Fruit fly (Drosophila melanogaster) whole organism, embryonic: ENCODE measurements around the gene CG6901.
A peak's percentile ranks its signal among the peaks of the same experiment; 100 is the strongest.

ENCODE experiments used
- CG10209 ChIP-seq: fragments of 200-800 bp; sonication (Bioruptor generic); optimal IDR thresholded peaks from 3 replicates; lab custom pipeline; 2017; ENCODE audit warnings: missing biosample characterization, mild to moderate bottlenecking, missing genetic modification characterization, missing genetic modification reagents
- CG12155 ChIP-seq: fragments of 200-800 bp; sonication (Bioruptor generic); optimal IDR thresholded peaks from 3 replicates; lab custom pipeline; 2016; ENCODE audit warnings: missing biosample characterization, missing genetic modification characterization
- CG1233 ChIP-seq: fragments of 200-800 bp; sonication (Bioruptor generic); optimal IDR thresholded peaks from 4 replicates; lab custom pipeline; 2018; ENCODE audit warnings: missing biosample characterization, mild to moderate bottlenecking, missing genetic modification characterization
- CG16779 ChIP-seq: fragments of 200-800 bp; sonication (Bioruptor generic); IDR thresholded peaks from 2 replicates; pipeline ENCODE4 v1.3.6; 2022; ENCODE audit warnings: missing biosample characterization, missing genetic modification characterization
- CG17829 ChIP-seq: fragments of 200-800 bp; optimal IDR thresholded peaks from 2 replicates; lab custom pipeline; 2019; ENCODE audit warnings: missing biosample characterization, mild to moderate bottlenecking, missing genetic modification characterization, moderate library complexity
- CG17912 ChIP-seq: fragments of 200-800 bp; sonication (Bioruptor generic); optimal IDR thresholded peaks from 2 replicates; lab custom pipeline; 2018; ENCODE audit warnings: missing biosample characterization, mild to moderate bottlenecking, missing genetic modification characterization
- CG2199 ChIP-seq: fragments of 200-800 bp; sonication (Bioruptor generic); IDR thresholded peaks from 3 replicates; pipeline ENCODE4 v1.3.6; 2022; ENCODE audit warnings: missing biosample characterization, missing genetic modification characterization
- CG2875 ChIP-seq: fragments of 200-800 bp; sonication (Bioruptor generic); optimal IDR thresholded peaks from 2 replicates; lab custom pipeline; 2017; ENCODE audit warnings: missing biosample characterization, mild to moderate bottlenecking, missing genetic modification characterization, missing genetic modification reagents
- CG32772 ChIP-seq: fragments of 200-800 bp; sonication (Bioruptor generic); IDR thresholded peaks from 2 replicates; pipeline ENCODE4 v1.3.6; 2022; ENCODE audit warnings: missing biosample characterization, missing genetic modification characterization
- CG34376 ChIP-seq: fragments of 200-800 bp; sonication (Bioruptor generic); optimal IDR thresholded peaks from 2 replicates; lab custom pipeline; 2018; ENCODE audit warnings: missing biosample characterization, mild to moderate bottlenecking, missing genetic modification characterization
- CG34422 ChIP-seq: fragments of 200-800 bp; sonication (Bioruptor generic); IDR thresholded peaks from 3 replicates; pipeline ENCODE4 v1.3.6; 2022; ENCODE audit warnings: missing biosample characterization, missing genetic modification characterization
- CG3726 ChIP-seq: fragments of 200-800 bp; sonication (Bioruptor generic); IDR thresholded peaks from 3 replicates; pipeline ENCODE4, ENCODE4 v1.3.6; 2022; ENCODE audit warnings: missing biosample characterization, missing genetic modification characterization
- CG4282 ChIP-seq: fragments of 200-800 bp; sonication (Bioruptor generic); optimal IDR thresholded peaks from 2 replicates; lab custom pipeline; 2016; ENCODE audit warnings: missing biosample characterization, missing genetic modification characterization
- CG4820 ChIP-seq: fragments of 200-800 bp; sonication (Bioruptor generic); optimal IDR thresholded peaks from 3 replicates; lab custom pipeline; 2016; ENCODE audit warnings: missing biosample characterization, missing genetic modification characterization
- CG4854 ChIP-seq: fragments of 200-800 bp; sonication (Bioruptor generic); optimal IDR thresholded peaks from 2 replicates; lab custom pipeline; 2016; ENCODE audit warnings: missing biosample characterization, missing genetic modification characterization, inconsistent platforms
- CG5245 ChIP-seq: fragments of 200-800 bp; sonication (Bioruptor generic); optimal IDR thresholded peaks from 3 replicates; lab custom pipeline; 2016; ENCODE audit warnings: missing biosample characterization, missing genetic modification characterization
- CG6654 ChIP-seq: fragments of 200-800 bp; sonication (Bioruptor generic); optimal IDR thresholded peaks from 2 replicates; lab custom pipeline; 2017; ENCODE audit warnings: missing biosample characterization, mild to moderate bottlenecking, missing genetic modification characterization
- CG6683 ChIP-seq: fragments of 200-800 bp; sonication (Bioruptor generic); optimal IDR thresholded peaks from 2 replicates; lab custom pipeline; 2017; ENCODE audit warnings: missing biosample characterization, mild to moderate bottlenecking, missing genetic modification characterization, missing genetic modification reagents
- CG7786 ChIP-seq: fragments of 200-800 bp; sonication (Bioruptor generic); optimal IDR thresholded peaks from 2 replicates; lab custom pipeline; 2016; ENCODE audit warnings: missing biosample characterization, missing genetic modification characterization
- CG8944 ChIP-seq: fragments of 200-800 bp; sonication (Bioruptor generic); optimal IDR thresholded peaks from 3 replicates; lab custom pipeline; 2016; ENCODE audit warnings: missing biosample characterization, missing genetic modification characterization
- GATAe ChIP-seq: fragments of 200-800 bp; sonication (Bioruptor generic); conservative IDR thresholded peaks from 2 replicates; pipeline ENCODE4 v1.3.6; 2022; ENCODE audit warnings: missing biosample characterization, missing genetic modification characterization
- HmgZ ChIP-seq: fragments of 200-800 bp; sonication (Bioruptor generic); optimal IDR thresholded peaks from 2 replicates; lab custom pipeline; 2018; ENCODE audit warnings: missing biosample characterization, mild to moderate bottlenecking, missing genetic modification characterization
- MTF-1 ChIP-seq: fragments of 200-800 bp; sonication (Bioruptor generic); optimal IDR thresholded peaks from 2 replicates; lab custom pipeline; 2018; ENCODE audit warnings: missing biosample characterization, mild to moderate bottlenecking, missing genetic modification characterization, borderline replicate concordance
- NC2α ChIP-seq: fragments of 200-800 bp; sonication (Bioruptor generic); optimal IDR thresholded peaks from 2 replicates; lab custom pipeline; 2016; ENCODE audit warnings: missing biosample characterization, missing genetic modification characterization
- Oaz ChIP-seq: fragments of 200-800 bp; sonication (Bioruptor generic); IDR thresholded peaks from 2 replicates; pipeline ENCODE4 v1.3.6; 2022; ENCODE audit warnings: missing biosample characterization, missing genetic modification characterization
- Ptx1 ChIP-seq: fragments of 200-800 bp; sonication (Bioruptor generic); IDR thresholded peaks from 2 replicates; pipeline ENCODE4 v1.3.6; 2022; ENCODE audit warnings: missing biosample characterization, missing genetic modification characterization
- Trl ChIP-seq, 3 experiments: fragments of >200 bp in 2 of 3; fragments of 200-800 bp in 1 of 3; sonication (Bioruptor generic) in 1 of 3; optimal IDR thresholded peaks; 2 replicates in 1 of 3; 3 replicates in 2 of 3; lab custom pipeline; 2016 to 2017; ENCODE audit warnings: missing biosample characterization in 1 of 3, missing genetic modification characterization in 1 of 3
- Xrp1 ChIP-seq: fragments of 200-800 bp; sonication (Bioruptor generic); IDR thresholded peaks from 2 replicates; pipeline ENCODE4 v1.3.6; 2022; ENCODE audit warnings: missing biosample characterization, missing genetic modification characterization
- ash1 ChIP-seq: fragments of 200-800 bp; sonication (Bioruptor generic); optimal IDR thresholded peaks from 2 replicates; lab custom pipeline; 2018; ENCODE audit warnings: missing biosample characterization, mild to moderate bottlenecking, missing genetic modification characterization
- bbx ChIP-seq: fragments of 200-800 bp; sonication (Bioruptor generic); IDR thresholded peaks from 2 replicates; pipeline ENCODE4 v1.3.6; 2022; ENCODE audit warnings: missing biosample characterization, missing genetic modification characterization; ENCODE audit not compliant: partially characterized antibody
- cato ChIP-seq: fragments of 200-800 bp; sonication (Bioruptor generic); optimal IDR thresholded peaks from 2 replicates; lab custom pipeline; 2016; ENCODE audit warnings: missing biosample characterization, missing genetic modification characterization, borderline replicate concordance
- cg ChIP-seq: fragments of 200-800 bp; sonication (Bioruptor generic); optimal IDR thresholded peaks from 3 replicates; lab custom pipeline; 2019; ENCODE audit warnings: missing biosample characterization, mild to moderate bottlenecking, missing genetic modification characterization, moderate library complexity
- chinmo ChIP-seq: fragments of 200-800 bp; sonication (Bioruptor generic); IDR thresholded peaks from 4 replicates; pipeline ENCODE4 v1.3.6; 2022; ENCODE audit warnings: missing biosample characterization, missing genetic modification characterization; ENCODE audit not compliant: partially characterized antibody
- crol ChIP-seq: fragments of 200-800 bp; sonication (Bioruptor generic); IDR thresholded peaks from 2 replicates; pipeline ENCODE4 v1.3.6; 2022; ENCODE audit warnings: missing biosample characterization, missing genetic modification characterization
- dpn ChIP-seq, 2 experiments: fragments of 200-800 bp; sonication (Bioruptor generic); optimal IDR thresholded peaks; 3 replicates each; lab custom pipeline; 2016; ENCODE audit warnings: missing biosample characterization in 2 of 2, missing genetic modification characterization in 2 of 2
- exex ChIP-seq: fragments of 200-800 bp; sonication (Bioruptor generic); optimal IDR thresholded peaks from 4 replicates; lab custom pipeline; 2018; ENCODE audit warnings: missing biosample characterization, mild to moderate bottlenecking, missing genetic modification characterization, moderate library complexity
- gce ChIP-seq: fragments of 200-800 bp; sonication (Bioruptor generic); IDR thresholded peaks from 3 replicates; pipeline ENCODE4 v1.3.6; 2022; ENCODE audit warnings: missing biosample characterization, missing genetic modification characterization
- grn ChIP-seq: fragments of 200-800 bp; sonication (Bioruptor generic); optimal IDR thresholded peaks from 3 replicates; lab custom pipeline; 2017; ENCODE audit warnings: missing biosample characterization, missing genetic modification characterization
- kah ChIP-seq: fragments of 200-800 bp; sonication (Bioruptor generic); optimal IDR thresholded peaks from 2 replicates; lab custom pipeline; 2018; ENCODE audit warnings: missing biosample characterization, mild to moderate bottlenecking, missing genetic modification characterization
- mirr ChIP-seq: fragments of 200-800 bp; sonication (Bioruptor generic); optimal IDR thresholded peaks from 3 replicates; lab custom pipeline; 2018; ENCODE audit warnings: missing biosample characterization, mild to moderate bottlenecking, missing genetic modification characterization
- nmo ChIP-seq: fragments of 200-800 bp; sonication (Bioruptor generic); optimal IDR thresholded peaks from 2 replicates; lab custom pipeline; 2018; ENCODE audit warnings: missing biosample characterization, mild to moderate bottlenecking, missing genetic modification characterization, moderate library complexity
- p53 ChIP-seq: fragments of 200-800 bp; sonication (Bioruptor generic); optimal IDR thresholded peaks from 2 replicates; lab custom pipeline; 2016; ENCODE audit warnings: missing biosample characterization, missing genetic modification characterization
- rib ChIP-seq: fragments of 200-800 bp; sonication (Bioruptor generic); IDR thresholded peaks from 2 replicates; pipeline ENCODE4 v1.3.6; 2022; ENCODE audit warnings: missing biosample characterization, missing genetic modification characterization
- salm ChIP-seq: fragments of 200-800 bp; sonication (Bioruptor generic); optimal IDR thresholded peaks from 2 replicates; lab custom pipeline; 2018; ENCODE audit warnings: missing biosample characterization, mild to moderate bottlenecking, missing genetic modification characterization
- sd ChIP-seq: fragments of 200-800 bp; sonication (Bioruptor generic); optimal IDR thresholded peaks from 3 replicates; lab custom pipeline; 2018; ENCODE audit warnings: missing biosample characterization, mild to moderate bottlenecking, missing genetic modification characterization, moderate library complexity
- sens ChIP-seq: fragments of 200-800 bp; sonication (Bioruptor generic); peaks from one replicate; lab custom pipeline; 2016; ENCODE audit warnings: missing biosample characterization, missing genetic modification characterization
- sug ChIP-seq: fragments of 200-800 bp; optimal IDR thresholded peaks from 2 replicates; lab custom pipeline; 2019; ENCODE audit warnings: missing biosample characterization, mild to moderate bottlenecking, missing genetic modification characterization, moderate library complexity
- tna ChIP-seq: fragments of 200-800 bp; sonication (Bioruptor generic); IDR thresholded peaks from 2 replicates; pipeline ENCODE4 v1.3.6; 2022; ENCODE audit warnings: missing biosample characterization, missing genetic modification characterization; ENCODE audit not compliant: partially characterized antibody

The CG6901 gene

DNA sequence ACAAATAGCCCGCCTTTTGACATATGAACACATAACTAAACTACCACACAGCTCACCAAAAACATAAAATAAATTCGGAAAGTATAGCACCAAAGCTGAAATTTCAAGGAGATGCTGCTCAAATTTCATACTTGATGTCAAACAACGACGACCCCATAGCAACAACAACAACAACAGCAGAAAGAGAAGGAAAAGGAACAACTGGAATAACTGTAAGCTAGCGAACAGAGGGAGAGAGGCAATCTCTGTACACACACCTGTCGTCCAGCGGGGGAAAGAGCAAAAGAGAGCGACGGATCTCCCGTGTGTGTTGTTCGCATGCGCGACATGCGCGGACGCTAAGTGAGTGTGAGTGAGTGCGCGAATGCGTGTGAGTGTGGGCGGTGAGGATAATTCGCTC lies 48.7 kb upstream of the CG6901 start (continued):
- TF ChIP-seq crol (peak; percentile 66), CG3726 (GFP tag; lab: Robert Waterston, UW) (no peak), NC2α (GFP tag; lab: Kevin White, UChicago) (no peak), CG5245 (GFP tag; lab: Kevin White, UChicago) (no peak), rib (0 out of 2 replicates have a peak, but pooled peaks have one; percentile 13), Trl (optimal IDR thresholded peaks at IDR 0.05; lab: Kevin White, UChicago) (peak; percentile 70 to 71), Trl (GFP tag; optimal IDR thresholded peaks at IDR 0.05; lab: Kevin White, UChicago) (no peak), bbx (GFP tag; lab: Robert Waterston, UW) (peak; percentile 26; the same call in 1 of the 2 replicates), cg (GFP tag; lab: Kevin White, UChicago) (peak; percentile 66), CG2199 (0 out of 3 replicates have a peak, but pooled peaks have one; percentile 25)

DNA sequence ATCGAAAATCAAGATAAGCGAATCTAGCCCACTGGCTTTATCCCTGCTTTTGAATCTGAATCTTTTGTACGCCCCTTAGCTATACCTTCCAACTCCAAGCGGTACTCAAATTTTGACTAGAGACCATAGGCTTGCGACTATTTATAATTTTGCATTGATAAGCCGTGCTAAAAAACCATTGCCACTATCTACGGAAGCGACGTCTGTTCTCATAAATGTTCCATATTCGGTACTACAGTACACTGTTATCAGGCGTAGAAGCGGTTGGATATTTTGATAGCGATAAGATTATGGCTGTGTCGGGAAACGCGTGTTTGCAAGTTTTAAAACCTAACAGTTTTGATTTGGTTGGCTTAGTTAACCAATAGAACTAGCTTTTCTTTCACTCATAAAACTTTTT lies 47.9 kb upstream of the CG6901 start:
- TF ChIP-seq sug (peak; percentile 7), dpn (GFP tag; optimal IDR thresholded peaks at IDR 0.05; lab: Kevin White, UChicago) (no peak), CG12155 (no peak), HmgZ (tag; lab: Kevin White, UChicago) (peak; percentile 3), ash1 (GFP tag; lab: Kevin White, UChicago) (peak; percentile 3), Oaz (GFP tag; lab: Robert Waterston, UW) (no peak), CG4282 (GFP tag; lab: Kevin White, UChicago) (no peak), sd (no peak), exex (tag; lab: Kevin White, UChicago) (peak; percentile 37), CG16779 (GFP tag; lab: Robert Waterston, UW) (no peak), CG4854 (GFP tag; lab: Kevin White, UChicago) (no peak), CG34422 (GFP tag; lab: Robert Waterston, UW) (no peak), CG17912 (GFP tag; lab: Kevin White, UChicago) (no peak), CG17829 (tag; lab: Kevin White, UChicago) (no peak), gce (GFP tag; lab: Robert Waterston, UW) (no peak), CG2875 (no peak), mirr (GFP tag; lab: Kevin White, UChicago) (peak; percentile 73), CG6683 (no peak), tna (GFP tag; lab: Robert Waterston, UW) (no peak), p53 (no peak), CG6654 (no peak), CG34376 (peak; percentile 19), MTF-1 (GFP tag; lab: Kevin White, UChicago) (no peak), Xrp1 (GFP tag; lab: Robert Waterston, UW) (no peak), GATAe (GFP tag; lab: Robert Waterston, UW) (peak; percentile 62; the same call in 1 of the 2 replicates), grn (peak; percentile 25), sens (GFP tag; lab: Kevin White, UChicago) (peak; percentile 51)

DNA sequence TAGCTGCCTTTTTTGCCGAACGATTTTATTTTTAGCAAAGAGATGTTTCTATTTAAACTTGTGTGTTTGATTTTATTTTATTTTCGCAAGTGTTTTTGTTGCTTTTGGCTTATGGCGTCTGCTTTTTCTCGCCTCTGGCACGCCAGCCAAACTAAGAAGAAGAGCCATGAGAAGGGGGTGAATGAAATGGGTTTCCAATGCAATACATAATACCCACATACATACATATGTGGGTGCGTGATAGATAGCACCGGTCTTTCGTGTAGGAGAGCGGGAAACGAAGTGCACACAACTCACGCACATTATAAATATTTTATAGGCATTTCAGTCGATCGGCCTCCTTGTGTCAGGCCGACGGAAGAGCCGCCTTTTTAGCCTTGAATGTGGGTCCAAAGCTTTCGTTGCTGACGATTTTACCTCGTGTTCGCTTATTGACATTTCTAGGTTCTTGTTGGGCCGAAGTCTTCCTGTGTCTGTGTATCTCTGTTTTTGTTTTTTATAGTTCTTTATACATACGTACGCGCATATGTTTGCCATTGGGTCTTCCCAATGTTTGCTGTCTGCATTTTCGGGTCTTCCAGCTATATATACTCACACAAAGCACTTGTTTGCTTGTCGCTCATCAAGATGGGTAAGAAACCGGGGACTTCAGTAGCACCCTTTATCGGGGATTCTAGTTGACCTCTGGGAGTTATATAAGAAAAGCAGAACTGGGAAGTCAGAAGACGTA lies 47.2 kb upstream of the CG6901 start:
- no peak for TF ChIP-seq cato (GFP tag; lab: Kevin White, UChicago)
- no peak for TF ChIP-seq CG4820
- 0 out of 2 replicates have a peak, but pooled peaks have one; percentile 22 for TF ChIP-seq tna (GFP tag; lab: Robert Waterston, UW)
- peak; percentile 30; the same call in 1 of the 4 replicates for TF ChIP-seq chinmo (GFP tag; lab: Robert Waterston, UW)
- no peak for TF ChIP-seq CG32772
- no peak for TF ChIP-seq CG7786 (GFP tag; lab: Kevin White, UChicago)
- TF ChIP-seq CG10209 (GFP tag; lab: Kevin White, UChicago): no peak
- TF ChIP-seq Ptx1 (GFP tag; lab: Robert Waterston, UW): no peak
- TF ChIP-seq salm (tag; lab: Kevin White, UChicago): peak; percentile 35
- peak; percentile 8 for TF ChIP-seq mirr (GFP tag; lab: Kevin White, UChicago)
- TF ChIP-seq nmo (GFP tag; lab: Kevin White, UChicago): no peak
- TF ChIP-seq exex (tag; lab: Kevin White, UChicago): no peak
- peak; percentile 20 for TF ChIP-seq kah (GFP tag; lab: Kevin White, UChicago)
- no peak for TF ChIP-seq CG8944 (GFP tag; lab: Kevin White, UChicago)
- TF ChIP-seq CG1233: peak; percentile 18
